Worm (Caenorhabditis elegans): ENCODE measurements around the gene srd-26.
"Not testable (repeated sequence)": the region's sequence is repeated elsewhere in the genome, so short reads cannot be mapped to it uniquely, and the experiment has no call there.

srd-26 gene

ce11 chrV:14162959-14163548, at the start of gene srd-26:
Gene srd-26, minus strand, starts transcription at chrV:14163009.
- TF ChIP-seq ceh-27 (GFP tag; optimal IDR thresholded peaks at IDR 0.05) (no peak), hlh-26 (GFP tag; conservative IDR thresholded peaks at IDR 0.05) (no peak), Y79H2A.3 (GFP tag; conservative IDR thresholded peaks at IDR 0.05) (no peak), sdz-38 (tag; optimal IDR thresholded peaks at IDR 0.05) (no peak), ceh-40 (GFP tag; IDR thresholded peaks at IDR 0.05) (no peak), egl-44 (GFP tag; IDR thresholded peaks at IDR 0.05) (no peak), T07F8.4 (tag; optimal IDR thresholded peaks at IDR 0.05) (no peak), F52B5.7 (tag; optimal IDR thresholded peaks at IDR 0.05) (no peak), madf-10 (tag; optimal IDR thresholded peaks at IDR 0.05) (no peak), ceh-91 (GFP tag; IDR thresholded peaks at IDR 0.05) (no peak), hmg-20 (GFP tag; IDR thresholded peaks at IDR 0.05) (no peak), Y53F4B.3 (GFP tag; IDR thresholded peaks at IDR 0.05) (no peak), gei-17 (GFP tag; optimal IDR thresholded peaks at IDR 0.05) (no peak), K12H6.12 (tag; optimal IDR thresholded peaks at IDR 0.05) (no peak), nhr-179 (tag; optimal IDR thresholded peaks at IDR 0.05) (no peak), lin-26 (GFP tag; IDR thresholded peaks at IDR 0.05) (no peak), ets-4 (GFP tag; optimal IDR thresholded peaks at IDR 0.05) (no peak), hlh-12 (tag; optimal IDR thresholded peaks at IDR 0.05) (no peak), madf-3 (GFP tag; IDR thresholded peaks at IDR 0.05) (no peak)

ce11 chrV:14210743-14211142, 47.9 kb upstream of the srd-26 start, which contains the start of gene str-230:
Gene str-230, minus strand, starts transcription at chrV:14210843.
- TF ChIP-seq egrh-3 (GFP tag; IDR thresholded peaks at IDR 0.05) (no peak), zim-3 (tag; optimal IDR thresholded peaks at IDR 0.05) (no peak), nhr-90 (tag; optimal IDR thresholded peaks at IDR 0.05) (no peak), ztf-25 (GFP tag; IDR thresholded peaks at IDR 0.05) (no peak), sptf-2 (GFP tag; optimal IDR thresholded peaks at IDR 0.05) (no peak), rec-8 (tag; optimal IDR thresholded peaks at IDR 0.05) (no peak), pbrm-1 (GFP tag; IDR thresholded peaks at IDR 0.05) (no peak), ZK185.1 (tag; optimal IDR thresholded peaks at IDR 0.05; ENCODE audit: poor library complexity, severe bottlenecking) (no peak), lin-40 (tag; optimal IDR thresholded peaks at IDR 0.05) (no peak), F52B5.7 (tag; optimal IDR thresholded peaks at IDR 0.05) (no peak), Y53G8AR.9 (GFP tag; conservative IDR thresholded peaks at IDR 0.05) (no peak), ceh-27 (GFP tag; optimal IDR thresholded peaks at IDR 0.05) (no peak), T26A5.8 (tag; optimal IDR thresholded peaks at IDR 0.05) (no peak), rcor-1 (GFP tag; IDR thresholded peaks at IDR 0.05) (no peak), ceh-91 (GFP tag; IDR thresholded peaks at IDR 0.05) (no peak), C06A6.2 (GFP tag; conservative IDR thresholded peaks at IDR 0.05) (no peak), sdz-38 (tag; optimal IDR thresholded peaks at IDR 0.05) (no peak)

- not testable (repeated sequence) for TF ChIP-seq Y53F4B.3, madf-3, mcd-1 (GFP tag; IDR thresholded peaks at IDR 0.05)
Measured at ce11 chrV:14205214-14205613, 42.4 kb upstream of the srd-26 start, which contains the start of gene T16A9.3. Gene T16A9.3, plus strand, starts transcription at chrV:14205514.

ce11 chrV:14203809-14204208, 41.0 kb upstream of the srd-26 start:
- TF ChIP-seq mcd-1 (GFP tag; IDR thresholded peaks at IDR 0.05) (peak; percentile 73), hmg-1.2 (GFP tag; IDR thresholded peaks at IDR 0.05) (0 out of 2 replicates have a peak, but pooled peaks have one; percentile 7), dox-1 (GFP tag; IDR thresholded peaks at IDR 0.05) (peak; percentile 67), F33H1.4 (GFP tag; IDR thresholded peaks at IDR 0.05) (0 out of 2 replicates have a peak, but pooled peaks have one; percentile 12), ztf-18 (tag; optimal IDR thresholded peaks at IDR 0.05) (peak; percentile 7), egrh-3 (GFP tag; IDR thresholded peaks at IDR 0.05) (peak; percentile 71)

All from whole organism, young adult.